Fruit fly (Drosophila melanogaster): ENCODE results near the gene H.
A peak's percentile ranks its signal among the peaks of the same experiment; 100 is the strongest.

H gene

DNA sequence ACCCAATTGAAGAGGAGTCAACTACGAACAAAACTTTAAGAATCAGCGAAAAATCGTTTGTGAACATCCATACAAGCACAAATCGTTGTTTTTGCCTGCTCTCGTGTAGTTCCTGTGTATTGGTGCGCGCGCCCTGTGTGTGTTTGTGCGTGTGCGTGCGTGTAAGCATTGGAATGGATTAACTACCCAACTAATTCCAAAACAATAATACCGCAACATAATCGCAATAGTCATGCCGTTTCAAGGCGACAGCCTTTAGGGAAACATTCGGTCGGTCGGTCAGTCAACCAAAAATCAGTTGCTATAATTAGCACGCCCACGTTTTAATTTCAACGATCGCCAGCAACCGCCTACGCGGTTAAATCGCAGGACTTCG is 28.3 kb upstream of the H start:
- TF ChIP-seq N (GFP tag; optimal IDR thresholded peaks at IDR 0.05) (no peak), Myc (optimal IDR thresholded peaks at IDR 0.05) (no peak), br (GFP tag; optimal IDR thresholded peaks at IDR 0.05) (no peak), lola (GFP tag; optimal IDR thresholded peaks at IDR 0.05) (no peak), CG32264 (GFP tag; optimal IDR thresholded peaks at IDR 0.05) (no peak), rgr (GFP tag; optimal IDR thresholded peaks at IDR 0.05) (no peak), HLH106 (tag; optimal IDR thresholded peaks at IDR 0.05) (no peak), sage (GFP tag; optimal IDR thresholded peaks at IDR 0.05) (no peak), dmrt93B (GFP tag; optimal IDR thresholded peaks at IDR 0.05) (no peak), Hr83 (GFP tag; optimal IDR thresholded peaks at IDR 0.05; ENCODE audit: poor library complexity, severe bottlenecking) (no peak), pan (optimal IDR thresholded peaks at IDR 0.05) (no peak), Hr78 (GFP tag; optimal IDR thresholded peaks at IDR 0.05) (no peak), Vsx2 (GFP tag; optimal IDR thresholded peaks at IDR 0.05; ENCODE audit: partially characterized antibody) (no peak), foxo (GFP tag; optimal IDR thresholded peaks at IDR 0.05) (no peak), CG9705 (GFP tag; optimal IDR thresholded peaks at IDR 0.05) (no peak), Jra (GFP tag; optimal IDR thresholded peaks at IDR 0.05) (no peak), Dfd (GFP tag; optimal IDR thresholded peaks at IDR 0.05) (no peak)

DNA sequence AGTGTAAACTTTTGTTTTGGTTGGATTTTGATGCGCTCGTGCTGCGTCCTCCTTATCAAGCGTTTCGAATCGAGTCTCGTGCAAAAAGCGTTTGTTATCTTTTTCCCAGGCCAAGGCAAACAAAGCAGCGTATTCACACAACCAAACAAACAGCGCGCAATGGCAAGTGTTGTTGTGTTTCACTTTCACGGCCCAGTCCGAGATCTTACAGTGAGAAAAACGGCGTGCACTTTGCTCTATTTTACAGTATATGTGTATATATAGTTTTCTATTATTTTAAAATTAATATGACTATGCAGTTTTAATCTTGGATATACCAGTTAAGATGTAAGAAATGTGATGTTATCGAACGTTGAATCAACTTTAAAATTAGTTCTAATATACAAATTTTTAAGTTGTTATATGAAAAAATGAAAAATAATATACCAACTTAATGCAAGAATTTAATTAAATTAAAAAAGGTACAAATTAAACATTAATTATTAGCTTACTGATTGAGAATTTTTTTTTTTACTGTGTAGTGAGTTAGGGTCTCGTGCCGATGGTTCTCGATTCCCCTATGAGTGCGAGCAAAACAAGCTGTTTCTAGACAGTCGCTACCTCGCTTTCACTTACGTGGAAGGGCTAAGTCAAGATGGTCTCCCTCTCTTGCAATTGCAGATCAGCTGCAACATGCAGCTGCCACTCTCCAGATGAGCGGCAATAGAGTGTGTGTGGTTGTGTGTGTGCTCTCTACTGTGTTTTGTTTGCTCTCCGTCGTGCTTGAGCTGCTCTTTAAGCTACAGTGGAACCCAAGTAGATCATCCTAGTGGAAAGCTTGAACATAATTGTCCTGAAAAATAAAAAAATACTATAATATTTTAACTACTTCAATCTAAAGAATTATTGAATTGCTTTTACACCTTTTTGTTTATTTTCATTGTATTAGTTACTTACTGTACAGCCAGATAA is 27.3 kb upstream of the H start:
- TF ChIP-seq woc (GFP tag; optimal IDR thresholded peaks at IDR 0.05) (peak; percentile 44), Vsx2 (GFP tag; optimal IDR thresholded peaks at IDR 0.05; ENCODE audit: partially characterized antibody) (no peak), Myc (optimal IDR thresholded peaks at IDR 0.05) (no peak), jim (GFP tag; optimal IDR thresholded peaks at IDR 0.05) (no peak), lola (GFP tag; optimal IDR thresholded peaks at IDR 0.05) (no peak), Hr78 (GFP tag; optimal IDR thresholded peaks at IDR 0.05) (no peak), dmrt93B (GFP tag; optimal IDR thresholded peaks at IDR 0.05) (peak; percentile 69), pan (optimal IDR thresholded peaks at IDR 0.05) (no peak), tai (GFP tag; optimal IDR thresholded peaks at IDR 0.05) (no peak), Jra (GFP tag; optimal IDR thresholded peaks at IDR 0.05) (no peak), sv (GFP tag; optimal IDR thresholded peaks at IDR 0.05) (peak; percentile 53), OdsH (GFP tag; optimal IDR thresholded peaks at IDR 0.05) (peak; percentile 91), fru (GFP tag; optimal IDR thresholded peaks at IDR 0.05) (peak; percentile 64), Sp1 (GFP tag; optimal IDR thresholded peaks at IDR 0.05) (peak; percentile 90), N (GFP tag; optimal IDR thresholded peaks at IDR 0.05) (no peak), h (GFP tag; optimal IDR thresholded peaks at IDR 0.05) (peak; percentile 68), usp (GFP tag; optimal IDR thresholded peaks at IDR 0.05) (no peak), brk (GFP tag; optimal IDR thresholded peaks at IDR 0.05) (peak; percentile 64), CrebA (GFP tag; optimal IDR thresholded peaks at IDR 0.05; ENCODE audit: borderline replicate concordance) (no peak), Hnf4 (GFP tag; optimal IDR thresholded peaks at IDR 0.05) (peak; percentile 54), HLH106 (tag; optimal IDR thresholded peaks at IDR 0.05) (peak; percentile 83), GATAd (GFP tag; optimal IDR thresholded peaks at IDR 0.05) (no peak), Rel (GFP tag; optimal IDR thresholded peaks at IDR 0.05) (no peak), Rel (tag; optimal IDR thresholded peaks at IDR 0.05) (peak; percentile 19), Dif (GFP tag; optimal IDR thresholded peaks at IDR 0.05; ENCODE audit: partially characterized antibody) (peak; percentile 49), dsf (GFP tag; optimal IDR thresholded peaks at IDR 0.05; ENCODE audit: borderline replicate concordance) (peak; percentile 1), CG9705 (GFP tag; optimal IDR thresholded peaks at IDR 0.05) (peak; percentile 56), sage (GFP tag; optimal IDR thresholded peaks at IDR 0.05) (peak; percentile 16), Hr83 (GFP tag; optimal IDR thresholded peaks at IDR 0.05; ENCODE audit: poor library complexity, severe bottlenecking) (peak; percentile 8), br (GFP tag; optimal IDR thresholded peaks at IDR 0.05) (peak; percentile 9), foxo (GFP tag; optimal IDR thresholded peaks at IDR 0.05) (peak in 1 of 2 experiments; percentile 86), ey (GFP tag; optimal IDR thresholded peaks at IDR 0.05) (peak; percentile 44), psq (GFP tag; optimal IDR thresholded peaks at IDR 0.05) (peak; percentile 82), Dfd (GFP tag; optimal IDR thresholded peaks at IDR 0.05) (no peak), rgr (GFP tag; optimal IDR thresholded peaks at IDR 0.05) (peak; percentile 89), CG32264 (GFP tag; optimal IDR thresholded peaks at IDR 0.05) (no peak), Abd-B (GFP tag; optimal IDR thresholded peaks at IDR 0.05) (no peak), dl (GFP tag; optimal IDR thresholded peaks at IDR 0.05; ENCODE audit: insufficient read depth in 1 of 2, partially characterized antibody in 2 of 2) (peak; percentile 51 to 74), Mio (GFP tag; optimal IDR thresholded peaks at IDR 0.05) (no peak)

All from whole organism, wandering third instar larva.